Fruit fly (Drosophila melanogaster) whole organism, adult: ENCODE measurements around the gene Obp18a.
A peak's percentile ranks its signal among the peaks of the same experiment; 100 is the strongest.

Experiments used
- CG11617 ChIP-seq: fragments of 200-800 bp; sonication (Bioruptor generic); optimal IDR thresholded peaks from 2 replicates; lab custom pipeline; 2017; ENCODE audit warnings: mild to moderate bottlenecking, missing biosample characterization, missing genetic modification reagents, missing genetic modification characterization
- CG12768 ChIP-seq: fragments of 200-800 bp; sonication (Bioruptor generic); optimal IDR thresholded peaks from 2 replicates; lab custom pipeline; 2017; ENCODE audit warnings: missing biosample characterization, missing genetic modification characterization, mild to moderate bottlenecking, moderate library complexity, missing genetic modification reagents
- CG14711 ChIP-seq: fragments of 200-800 bp; sonication (Bioruptor generic); optimal IDR thresholded peaks from 2 replicates; lab custom pipeline; 2018; ENCODE audit warnings: missing biosample characterization, mild to moderate bottlenecking, missing genetic modification characterization, moderate library complexity
- CG1620 ChIP-seq: fragments of 200-800 bp; sonication (Bioruptor generic); optimal IDR thresholded peaks from 2 replicates; lab custom pipeline; 2016; ENCODE audit warnings: missing biosample characterization, missing genetic modification characterization
- CG33017 ChIP-seq: fragments of 200-800 bp; sonication (Bioruptor generic); optimal IDR thresholded peaks from 2 replicates; lab custom pipeline; 2018; ENCODE audit warnings: missing biosample characterization, mild to moderate bottlenecking, missing genetic modification characterization, moderate library complexity
- CG5204 ChIP-seq: fragments of 200-800 bp; sonication (Bioruptor generic); optimal IDR thresholded peaks from 2 replicates; lab custom pipeline; 2016; ENCODE audit warnings: missing biosample characterization, missing genetic modification characterization
- CG7045 ChIP-seq: fragments of 200-800 bp; sonication (Bioruptor generic); optimal IDR thresholded peaks from 2 replicates; lab custom pipeline; 2017; ENCODE audit warnings: missing biosample characterization, mild to moderate bottlenecking, missing genetic modification characterization
- CG7101 ChIP-seq: fragments of 200-800 bp; sonication (Bioruptor generic); optimal IDR thresholded peaks from 2 replicates; lab custom pipeline; 2018; ENCODE audit warnings: missing biosample characterization, mild to moderate bottlenecking, missing genetic modification characterization, moderate library complexity
- Clk ChIP-seq: fragments of 200-800 bp; sonication (Bioruptor generic); optimal IDR thresholded peaks from 2 replicates; lab custom pipeline; 2017; ENCODE audit warnings: missing biosample characterization, missing genetic modification characterization
- Crg-1 ChIP-seq: fragments of 200-800 bp; sonication (Bioruptor generic); optimal IDR thresholded peaks from 2 replicates; lab custom pipeline; 2016; ENCODE audit warnings: missing biosample characterization, missing genetic modification characterization
- Hr96 ChIP-seq: fragments of 200-800 bp; sonication (Bioruptor generic); optimal IDR thresholded peaks from 2 replicates; lab custom pipeline; 2016; ENCODE audit warnings: missing biosample characterization, missing genetic modification characterization
- Mnt ChIP-seq: fragments of 200-800 bp; sonication (Bioruptor generic); optimal IDR thresholded peaks from 2 replicates; lab custom pipeline; 2016; ENCODE audit warnings: missing biosample characterization, mild to moderate bottlenecking, missing genetic modification characterization
- bab1 ChIP-seq: fragments of 200-800 bp; sonication (Bioruptor generic); optimal IDR thresholded peaks from 3 replicates; lab custom pipeline; 2019; ENCODE audit warnings: missing biosample characterization, mild to moderate bottlenecking, missing genetic modification characterization, moderate library complexity
- cic ChIP-seq: fragments of 200-800 bp; sonication (Bioruptor generic); optimal IDR thresholded peaks from 2 replicates; lab custom pipeline; 2017; ENCODE audit warnings: missing biosample characterization, mild to moderate bottlenecking, missing genetic modification characterization, moderate library complexity
- cnc ChIP-seq, 2 experiments: fragments of >200 bp; optimal IDR thresholded peaks; 2 replicates each; lab custom pipeline; 2017
- kay ChIP-seq: fragments of 200-800 bp; sonication (Bioruptor generic); peaks from one replicate; lab custom pipeline; 2016; ENCODE audit warnings: missing biosample characterization, missing genetic modification characterization, borderline replicate concordance
- ovo ChIP-seq: fragments of 200-800 bp; sonication (Bioruptor generic); optimal IDR thresholded peaks from 2 replicates; lab custom pipeline; 2016; ENCODE audit warnings: missing biosample characterization, missing genetic modification characterization
- pad ChIP-seq: fragments of 200-800 bp; sonication (Bioruptor generic); optimal IDR thresholded peaks from 3 replicates; lab custom pipeline; 2017; ENCODE audit warnings: missing biosample characterization, missing genetic modification characterization, mild to moderate bottlenecking, moderate library complexity, missing genetic modification reagents
- tj ChIP-seq: fragments of 200-800 bp; sonication (Bioruptor generic); optimal IDR thresholded peaks from 3 replicates; lab custom pipeline; 2017; ENCODE audit warnings: missing biosample characterization, mild to moderate bottlenecking, missing genetic modification characterization, moderate library complexity
- toe ChIP-seq: fragments of 200-800 bp; sonication (Bioruptor generic); optimal IDR thresholded peaks from 2 replicates; lab custom pipeline; 2016; ENCODE audit warnings: missing biosample characterization, missing genetic modification characterization

Obp18a gene

dm6 chrX:19172955-19173354, 37.3 kb upstream of the Obp18a start:
- TF ChIP-seq Crg-1 (GFP tag; lab: Kevin White, UChicago), result no peak
- no peak for TF ChIP-seq cnc (optimal IDR thresholded peaks at IDR 0.05; lab: Kevin White, UChicago)
- no peak for TF ChIP-seq kay
- no peak for TF ChIP-seq CG1620 (GFP tag; lab: Kevin White, UChicago)

dm6 chrX:19171926-19172325, 36.3 kb upstream of the Obp18a start:
- no peak for TF ChIP-seq cic (GFP tag; lab: Kevin White, UChicago)
- no peak for TF ChIP-seq Crg-1 (GFP tag; lab: Kevin White, UChicago)
- no peak for TF ChIP-seq CG7101 (tag; lab: Kevin White, UChicago)
- no peak for TF ChIP-seq CG7045 (GFP tag; lab: Kevin White, UChicago)
- no peak for TF ChIP-seq Mnt (GFP tag; lab: Kevin White, UChicago)
- TF ChIP-seq pad, result no peak
- TF ChIP-seq toe (GFP tag; lab: Kevin White, UChicago), result no peak
- TF ChIP-seq cnc (optimal IDR thresholded peaks at IDR 0.05; lab: Kevin White, UChicago), result no peak

DNA sequence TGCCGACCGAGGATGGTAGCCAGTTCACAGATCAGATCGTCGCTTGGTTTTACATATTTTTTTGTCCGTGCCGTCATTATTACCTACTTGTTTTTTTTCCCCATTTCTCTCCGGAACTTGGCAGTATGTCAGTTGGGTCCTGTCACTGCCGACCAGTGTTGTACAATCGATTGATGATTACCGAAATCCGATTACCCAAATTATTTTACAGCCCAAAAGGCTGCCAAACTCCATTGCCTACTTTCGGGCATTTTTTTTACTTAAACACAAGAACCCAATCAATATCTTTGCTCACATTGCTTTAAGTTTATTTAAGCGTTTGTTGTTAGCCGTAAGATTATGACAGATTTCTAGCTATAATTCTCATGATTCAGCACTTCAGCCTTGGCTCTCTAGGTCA, 35.1 kb upstream of the Obp18a start, which contains the start of gene Inx5:
Inx5 (minus strand) TSS at position 93 of the 400 bp plus-strand sequence.
- no peak for TF ChIP-seq CG12768
- TF ChIP-seq Clk (GFP tag; lab: Kevin White, UChicago), result no peak
- TF ChIP-seq Mnt (GFP tag; lab: Kevin White, UChicago), result no peak
- TF ChIP-seq CG7045 (GFP tag; lab: Kevin White, UChicago), result no peak

- no peak for TF ChIP-seq Hr96 (GFP tag; lab: Kevin White, UChicago)
- TF ChIP-seq Mnt (GFP tag; lab: Kevin White, UChicago), result peak; percentile 73
- no peak for TF ChIP-seq toe (GFP tag; lab: Kevin White, UChicago)
- TF ChIP-seq kay, result peak; percentile 91
- TF ChIP-seq cic (GFP tag; lab: Kevin White, UChicago), result peak; percentile 83
- TF ChIP-seq tj (GFP tag; lab: Kevin White, UChicago), result peak; percentile 1
Measured at dm6 chrX:19167586-19168403, 32.1 kb upstream of the Obp18a start.

- no peak for TF ChIP-seq CG5204 (GFP tag; lab: Kevin White, UChicago)
- no peak for TF ChIP-seq CG12768
- TF ChIP-seq Hr96 (GFP tag; lab: Kevin White, UChicago), result no peak
- no peak for TF ChIP-seq Clk (GFP tag; lab: Kevin White, UChicago)
- no peak for TF ChIP-seq kay
- TF ChIP-seq Crg-1 (GFP tag; lab: Kevin White, UChicago), result no peak
- TF ChIP-seq CG7045 (GFP tag; lab: Kevin White, UChicago), result no peak
- no peak for TF ChIP-seq CG7101 (tag; lab: Kevin White, UChicago)
Measured at dm6 chrX:19167032-19167568, 31.4 kb upstream of the Obp18a start, which contains the start of gene RhoGAP18B. TSS of gene RhoGAP18B (minus strand) at chrX:19167082.

- TF ChIP-seq CG5204 (GFP tag; lab: Kevin White, UChicago) (peak; percentile 50), CG33017 (tag; lab: Kevin White, UChicago) (no peak), bab1 (GFP tag; lab: Kevin White, UChicago) (peak; percentile 28), CG1620 (GFP tag; lab: Kevin White, UChicago) (no peak), toe (GFP tag; lab: Kevin White, UChicago) (no peak), cic (GFP tag; lab: Kevin White, UChicago) (no peak), Hr96 (GFP tag; lab: Kevin White, UChicago) (peak; percentile 25), cnc (optimal IDR thresholded peaks at IDR 0.05; lab: Kevin White, UChicago) (no peak), ovo (GFP tag; lab: Kevin White, UChicago) (no peak), Clk (GFP tag; lab: Kevin White, UChicago) (no peak), Crg-1 (GFP tag; lab: Kevin White, UChicago) (no peak), CG12768 (no peak), CG7045 (GFP tag; lab: Kevin White, UChicago) (peak; percentile 11), kay (peak; percentile 85), CG7101 (tag; lab: Kevin White, UChicago) (peak; percentile 41), CG11617 (GFP tag; lab: Kevin White, UChicago) (peak; percentile 6), tj (GFP tag; lab: Kevin White, UChicago) (no peak), pad (peak; percentile 20), CG14711 (tag; lab: Kevin White, UChicago) (peak; percentile 18), Mnt (GFP tag; lab: Kevin White, UChicago) (no peak)
Measured at dm6 chrX:19166152-19166935, 30.7 kb upstream of the Obp18a start.
